2 fruit fly cellular contexts compared by ENCODE assay signal in genomic region chr3L:4389104-4389503, dm6.
A peak's percentile ranks its signal among the peaks of the same experiment; 100 is the strongest.
TF ChIP-seq lines count a peak whose summit lies in the region.

No protein-coding gene starts in this region.

TF ChIP-seq in whole organism, embryonic, 481 proteins besides CTCF, POLR2A, EP300 and RAD21 (continued from another document):
- TF ChIP-seq bsh (GFP tag; optimal IDR thresholded peaks at IDR 0.05; lab: Kevin White, UChicago), result peak in 1 of 2 experiments; percentile 47

TF ChIP-seq in whole organism, prepupa, 60 proteins besides CTCF, POLR2A, EP300 and RAD21 (continued from another document):
- TF ChIP-seq Lpt (GFP tag; optimal IDR thresholded peaks at IDR 0.05; lab: Kevin White, UChicago) (no peak), CG11762 (GFP tag; optimal IDR thresholded peaks at IDR 0.05; lab: Kevin White, UChicago; ENCODE audit: insufficient read depth) (no peak), CG10669 (GFP tag; optimal IDR thresholded peaks at IDR 0.05; lab: Kevin White, UChicago) (no peak), Ets96B (tag; optimal IDR thresholded peaks at IDR 0.05; lab: Kevin White, UChicago) (no peak), vri (GFP tag; optimal IDR thresholded peaks at IDR 0.05; lab: Kevin White, UChicago) (no peak), svp (GFP tag; lab: Kevin White, UChicago) (peak; percentile 72), fd59A (GFP tag; optimal IDR thresholded peaks at IDR 0.05; lab: Kevin White, UChicago) (no peak), CG34406 (GFP tag; optimal IDR thresholded peaks at IDR 0.05; lab: Kevin White, UChicago) (no peak), CG31627 (GFP tag; optimal IDR thresholded peaks at IDR 0.05; lab: Kevin White, UChicago) (peak; percentile 47), acj6 (GFP tag; optimal IDR thresholded peaks at IDR 0.05; lab: Kevin White, UChicago) (no peak), ss (GFP tag; optimal IDR thresholded peaks at IDR 0.05; lab: Kevin White, UChicago) (no peak), lz (GFP tag; optimal IDR thresholded peaks at IDR 0.05; lab: Kevin White, UChicago) (peak; percentile 16), CG1621 (tag; optimal IDR thresholded peaks at IDR 0.05; lab: Kevin White, UChicago) (no peak), CG10631 (GFP tag; optimal IDR thresholded peaks at IDR 0.05; lab: Kevin White, UChicago) (no peak), Sox102F (GFP tag; optimal IDR thresholded peaks at IDR 0.05; lab: Kevin White, UChicago) (peak; percentile 26), Met (GFP tag; optimal IDR thresholded peaks at IDR 0.05; lab: Kevin White, UChicago) (peak; percentile 53), CG15336 (GFP tag; IDR thresholded peaks at IDR 0.05; lab: Robert Waterston, UW) (peak; percentile 50; the same call in 1 of the 2 replicates), CG7368 (GFP tag; optimal IDR thresholded peaks at IDR 0.05; lab: Kevin White, UChicago) (no peak), Hr38 (GFP tag; optimal IDR thresholded peaks at IDR 0.05; lab: Kevin White, UChicago) (no peak), esn (GFP tag; optimal IDR thresholded peaks at IDR 0.05; lab: Kevin White, UChicago) (peak; percentile 38), OdsH (GFP tag; optimal IDR thresholded peaks at IDR 0.05; lab: Kevin White, UChicago) (no peak), topi (GFP tag; optimal IDR thresholded peaks at IDR 0.05; lab: Kevin White, UChicago) (peak; percentile 54), achi (GFP tag; optimal IDR thresholded peaks at IDR 0.05; lab: Kevin White, UChicago) (no peak), CG9139 (GFP tag; optimal IDR thresholded peaks at IDR 0.05; lab: Kevin White, UChicago) (no peak), CG3919 (GFP tag; optimal IDR thresholded peaks at IDR 0.05; lab: Kevin White, UChicago) (peak; percentile 39)
